Worm (Caenorhabditis elegans): Measurements from ENCODE around the gene T11G6.5.

DNA sequence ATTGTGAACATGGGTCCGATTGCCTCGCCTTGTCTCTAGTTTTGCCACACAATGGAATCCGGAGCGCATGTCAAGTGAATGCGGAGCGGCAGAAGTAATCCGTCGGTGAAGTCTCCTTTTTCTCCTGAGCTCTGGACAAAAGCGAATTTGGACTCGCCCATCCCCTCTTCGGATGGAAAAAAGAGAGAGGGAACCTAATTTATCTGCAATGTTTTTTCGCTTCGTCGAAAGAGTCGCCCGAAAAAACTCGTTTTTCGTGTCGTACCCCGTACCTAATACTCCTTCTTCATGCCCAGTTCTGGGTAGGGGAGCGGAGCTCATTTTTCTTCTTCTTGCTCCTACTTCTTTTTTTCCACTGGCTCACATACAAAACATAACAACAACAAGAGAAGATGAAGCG lies 27.6 kb upstream of the T11G6.5 start:
- no peak for TF ChIP-seq nhr-43 (tag; optimal IDR thresholded peaks at IDR 0.05; ENCODE audit: poor library complexity, severe bottlenecking)
- no peak for TF ChIP-seq unc-62 (GFP tag; optimal IDR thresholded peaks at IDR 0.05)
- no peak for TF ChIP-seq zag-1 (tag; optimal IDR thresholded peaks at IDR 0.05)
- TF ChIP-seq daf-12 (tag; optimal IDR thresholded peaks at IDR 0.05) = no peak
- TF ChIP-seq nhr-12 (tag; optimal IDR thresholded peaks at IDR 0.05) = no peak
- TF ChIP-seq ceh-28 (tag; optimal IDR thresholded peaks at IDR 0.05) = no peak
- TF ChIP-seq nhr-76 (tag; optimal IDR thresholded peaks at IDR 0.05) = no peak
- TF ChIP-seq aly-2 (tag; optimal IDR thresholded peaks at IDR 0.05) = no peak
- TF ChIP-seq nhr-237 (tag; optimal IDR thresholded peaks at IDR 0.05) = no peak
- no peak for TF ChIP-seq jun-1 (tag; optimal IDR thresholded peaks at IDR 0.05)
- TF ChIP-seq ama-1 (optimal IDR thresholded peaks at IDR 0.05) = no peak
- no peak for TF ChIP-seq fos-1 (tag; optimal IDR thresholded peaks at IDR 0.05)
- TF ChIP-seq pha-4 (tag; optimal IDR thresholded peaks at IDR 0.05) = no peak
- no peak for TF ChIP-seq nhr-23 (tag; optimal IDR thresholded peaks at IDR 0.05)
